Fruit fly (Drosophila melanogaster) whole organism: ENCODE results near the gene CG32091.

Experiments
- CG8478 ChIP-seq: fragments of >200 bp; optimal IDR thresholded peaks from 2 replicates; lab custom pipeline; 2018; ENCODE audit warnings: inconsistent platforms
- EcR ChIP-seq, 2 experiments: fragments of >200 bp; optimal IDR thresholded peaks; 2 replicates each; lab custom pipeline; 2017; ENCODE audit warnings: missing biosample characterization in 2 of 2, missing genetic modification characterization in 2 of 2, missing genetic modification reagents in 2 of 2
- psq ChIP-seq: fragments of >200 bp; optimal IDR thresholded peaks from 2 replicates; lab custom pipeline; 2017
- usp ChIP-seq: fragments of >200 bp; optimal IDR thresholded peaks from 2 replicates; lab custom pipeline; 2017; ENCODE audit warnings: missing biosample characterization, missing genetic modification characterization, mixed read lengths

DNA sequence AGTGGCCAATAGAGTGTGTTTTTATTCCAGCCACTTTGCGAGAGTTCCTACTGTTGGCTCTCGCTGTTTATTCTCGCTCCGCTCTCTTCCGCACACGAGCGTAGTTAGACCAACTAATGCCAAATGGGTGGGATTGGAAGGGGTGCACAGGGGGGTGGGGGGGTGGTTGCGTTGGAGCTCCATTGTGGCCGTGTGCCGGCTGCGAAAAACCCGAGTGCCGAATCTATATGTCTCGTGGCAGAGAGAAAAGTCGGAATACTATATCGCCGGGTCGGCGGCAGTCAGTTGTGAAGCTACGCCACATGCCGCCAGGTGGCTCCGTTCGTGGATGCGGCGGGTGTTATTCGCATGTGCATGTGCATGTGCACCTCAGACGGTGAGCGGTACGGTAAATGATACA lies 30.1 kb upstream of the CG32091 start:
- no peak for TF ChIP-seq EcR (GFP tag; optimal IDR thresholded peaks at IDR 0.05; lab: Kevin White, UChicago)
- no peak for TF ChIP-seq psq (lab: Kevin White, UChicago)
- TF ChIP-seq usp: no peak
- TF ChIP-seq CG8478 (lab: Kevin White, UChicago): no peak
